Fruit fly (Drosophila melanogaster): Measurements from ENCODE around the gene Eip78C.
A peak's percentile ranks its signal among the peaks of the same experiment; 100 is the strongest.

Gene Eip78C

DNA sequence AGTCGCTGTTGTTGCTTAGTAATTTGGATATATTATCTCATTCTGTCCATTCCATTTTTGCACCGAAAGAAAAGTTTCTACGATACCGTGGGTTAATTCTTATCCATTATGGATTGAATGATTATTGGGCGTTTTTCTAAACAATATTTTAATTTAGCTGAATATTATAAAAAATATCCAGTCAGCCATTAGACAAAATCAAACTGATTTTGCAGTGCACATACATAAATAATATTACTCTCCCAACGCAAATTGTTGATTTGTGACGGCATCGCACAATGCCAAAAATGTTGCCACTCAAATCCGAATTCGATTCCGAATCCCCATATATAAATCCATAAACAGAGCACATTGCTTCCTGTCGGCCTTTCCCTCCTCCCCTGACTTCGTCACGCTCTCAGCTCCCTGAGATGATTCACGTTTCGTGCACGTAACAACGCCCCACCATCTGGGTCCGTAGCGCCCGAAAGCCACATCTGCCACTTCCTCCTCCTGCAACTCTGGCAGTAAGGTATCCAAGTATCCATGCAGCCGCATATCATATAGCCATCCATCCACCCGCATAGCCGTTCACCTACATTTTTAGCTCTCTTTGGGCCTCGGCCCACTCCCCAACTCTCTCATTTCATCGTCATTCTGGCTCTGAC lies 49.4 kb upstream of the Eip78C start (continued):
- peak; percentile 74 for TF ChIP-seq Taf1 (GFP tag; IDR thresholded peaks at IDR 0.05)
- TF ChIP-seq klu (GFP tag; IDR thresholded peaks at IDR 0.05) = peak; percentile 68
- 0 out of 3 replicates have a peak, but pooled peaks have one; percentile 18 for TF ChIP-seq CG3726 (GFP tag; IDR thresholded peaks at IDR 0.05)
- TF ChIP-seq CG10209 (GFP tag; optimal IDR thresholded peaks at IDR 0.05) = peak; percentile 69
- TF ChIP-seq CG10321 (GFP tag; IDR thresholded peaks at IDR 0.05) = peak; percentile 41; the same call in 1 of the 2 replicates
- peak; percentile 30 for TF ChIP-seq Bdp1 (GFP tag; optimal IDR thresholded peaks at IDR 0.05)
- peak in 1 of 2 experiments; percentile 23 for TF ChIP-seq Trl (optimal IDR thresholded peaks at IDR 0.05)
- peak; percentile 10 for TF ChIP-seq Trl (GFP tag; optimal IDR thresholded peaks at IDR 0.05)
- TF ChIP-seq Gug (GFP tag; IDR thresholded peaks at IDR 0.05) = peak; percentile 68; the same call in 2 of the 4 replicates
- TF ChIP-seq ind (GFP tag; optimal IDR thresholded peaks at IDR 0.05) = peak; percentile 59
- peak; percentile 68 for TF ChIP-seq Bteb2 (GFP tag; optimal IDR thresholded peaks at IDR 0.05)
- peak; percentile 57 for TF ChIP-seq CG13424 (tag; optimal IDR thresholded peaks at IDR 0.05)
- no peak for TF ChIP-seq Dip2 (GFP tag; IDR thresholded peaks at IDR 0.05)
- TF ChIP-seq CG7556 (GFP tag; optimal IDR thresholded peaks at IDR 0.05) = peak; percentile 66
- peak; percentile 80 for TF ChIP-seq sob (GFP tag; IDR thresholded peaks at IDR 0.05)
- TF ChIP-seq Ada2b (GFP tag; IDR thresholded peaks at IDR 0.05) = peak; percentile 73
- TF ChIP-seq CG4730 (GFP tag; IDR thresholded peaks at IDR 0.05) = peak; percentile 53; the same call in 1 of the 2 replicates
- TF ChIP-seq CG10366 (GFP tag; IDR thresholded peaks at IDR 0.05) = peak; percentile 66
- peak; percentile 31 for TF ChIP-seq CG2712 (tag; optimal IDR thresholded peaks at IDR 0.05)
- no peak for TF ChIP-seq HmgD (GFP tag; optimal IDR thresholded peaks at IDR 0.05)
- TF ChIP-seq CoRest (tag; optimal IDR thresholded peaks at IDR 0.05) = no peak
- peak; percentile 49 for TF ChIP-seq CG12219 (GFP tag; optimal IDR thresholded peaks at IDR 0.05)
- peak; percentile 49; the same call in 1 of the 2 replicates for TF ChIP-seq ttk (GFP tag; IDR thresholded peaks at IDR 0.05)
- peak; percentile 74 for TF ChIP-seq seq (GFP tag; IDR thresholded peaks at IDR 0.05)
- TF ChIP-seq lmd (GFP tag; IDR thresholded peaks at IDR 0.05) = peak; percentile 83
- TF ChIP-seq CG1233 (GFP tag; optimal IDR thresholded peaks at IDR 0.05) = peak; percentile 29
- TF ChIP-seq CG8765 (GFP tag; IDR thresholded peaks at IDR 0.05) = no peak
- peak; percentile 8 for TF ChIP-seq tup (GFP tag; optimal IDR thresholded peaks at IDR 0.05)
- peak; percentile 52 for TF ChIP-seq CG8281 (tag; optimal IDR thresholded peaks at IDR 0.05)
- no peak for TF ChIP-seq hkb (optimal IDR thresholded peaks at IDR 0.05)
- peak; percentile 66 for TF ChIP-seq hkb (GFP tag; IDR thresholded peaks at IDR 0.05)
- no peak for TF ChIP-seq CG8089 (GFP tag; optimal IDR thresholded peaks at IDR 0.05)
- TF ChIP-seq CG1792 (GFP tag; optimal IDR thresholded peaks at IDR 0.05) = peak; percentile 8
- TF ChIP-seq Nf-YB (GFP tag; optimal IDR thresholded peaks at IDR 0.05) = peak; percentile 20
- TF ChIP-seq CG12391 (tag; optimal IDR thresholded peaks at IDR 0.05) = peak; percentile 68
- TF ChIP-seq Oaz (GFP tag; IDR thresholded peaks at IDR 0.05) = 0 out of 2 replicates have a peak, but pooled peaks have one; percentile 24
- peak; percentile 57 for TF ChIP-seq scrt (GFP tag; optimal IDR thresholded peaks at IDR 0.05)
- no peak for TF ChIP-seq jing (GFP tag; optimal IDR thresholded peaks at IDR 0.05)
- TF ChIP-seq CG18619 (GFP tag; optimal IDR thresholded peaks at IDR 0.05) = peak; percentile 71
- no peak for TF ChIP-seq dmrt11E (tag; optimal IDR thresholded peaks at IDR 0.05)
- peak; percentile 36 for TF ChIP-seq Camta (GFP tag; optimal IDR thresholded peaks at IDR 0.05)
- TF ChIP-seq CG4707 (GFP tag; optimal IDR thresholded peaks at IDR 0.05) = no peak
- TF ChIP-seq kay (GFP tag; optimal IDR thresholded peaks at IDR 0.05) = peak; percentile 56
- no peak for TF ChIP-seq sqz (GFP tag; optimal IDR thresholded peaks at IDR 0.05)
- no peak for TF ChIP-seq CG17912 (GFP tag; optimal IDR thresholded peaks at IDR 0.05)
- peak; percentile 71 for TF ChIP-seq D19B (GFP tag; optimal IDR thresholded peaks at IDR 0.05)
- TF ChIP-seq ci (GFP tag; IDR thresholded peaks at IDR 0.05) = peak; percentile 52; the same call in 2 of the 3 replicates
- TF ChIP-seq CG12071 (GFP tag; optimal IDR thresholded peaks at IDR 0.05) = peak; percentile 11
- no peak for TF ChIP-seq CG11398 (GFP tag; optimal IDR thresholded peaks at IDR 0.05)
- peak; percentile 67 for TF ChIP-seq CG15011 (GFP tag; optimal IDR thresholded peaks at IDR 0.05)
- TF ChIP-seq eve (GFP tag; optimal IDR thresholded peaks at IDR 0.05) = no peak

All from whole organism, embryonic.